Worm (Caenorhabditis elegans) whole organism, L3 larva: ENCODE data around the gene K03H6.5.

Experiments used
- elt-2 ChIP-seq: sonication (generic microtip); optimal IDR thresholded peaks from 2 replicates; lab custom pipeline; 2016; ENCODE audit warnings: missing genetic modification reagents, mild to moderate bottlenecking, missing genetic modification characterization, missing compliant biosample characterization
- elt-3 ChIP-seq, 3 experiments: fragments of 150-350 bp in 1 of 3; sonication (generic microtip) in 2 of 3; optimal IDR thresholded peaks; 2 replicates in 2 of 3; 4 replicates in 1 of 3; lab custom pipeline; 2014 to 2017; ENCODE audit warnings: missing biosample characterization in 3 of 3, missing genetic modification characterization in 3 of 3
- nhr-28 ChIP-seq: fragments of 150-350 bp; optimal IDR thresholded peaks from 2 replicates; lab custom pipeline; 2014; ENCODE audit warnings: missing biosample characterization, missing genetic modification characterization
- nhr-77 ChIP-seq: fragments of 150-350 bp; optimal IDR thresholded peaks from 2 replicates; lab custom pipeline; 2014; ENCODE audit warnings: missing biosample characterization, missing genetic modification characterization
- pqm-1 ChIP-seq: fragments of 150-350 bp; optimal IDR thresholded peaks from 2 replicates; lab custom pipeline; 2017; ENCODE audit warnings: missing biosample characterization, missing genetic modification characterization, inconsistent platforms
- skn-1 ChIP-seq: fragments of 150-350 bp; optimal IDR thresholded peaks from 2 replicates; lab custom pipeline; 2014; ENCODE audit warnings: missing biosample characterization, missing genetic modification characterization
- zag-1 ChIP-seq: fragments of 150-350 bp; optimal IDR thresholded peaks from 2 replicates; lab custom pipeline; 2014; ENCODE audit warnings: missing biosample characterization, missing genetic modification characterization

DNA sequence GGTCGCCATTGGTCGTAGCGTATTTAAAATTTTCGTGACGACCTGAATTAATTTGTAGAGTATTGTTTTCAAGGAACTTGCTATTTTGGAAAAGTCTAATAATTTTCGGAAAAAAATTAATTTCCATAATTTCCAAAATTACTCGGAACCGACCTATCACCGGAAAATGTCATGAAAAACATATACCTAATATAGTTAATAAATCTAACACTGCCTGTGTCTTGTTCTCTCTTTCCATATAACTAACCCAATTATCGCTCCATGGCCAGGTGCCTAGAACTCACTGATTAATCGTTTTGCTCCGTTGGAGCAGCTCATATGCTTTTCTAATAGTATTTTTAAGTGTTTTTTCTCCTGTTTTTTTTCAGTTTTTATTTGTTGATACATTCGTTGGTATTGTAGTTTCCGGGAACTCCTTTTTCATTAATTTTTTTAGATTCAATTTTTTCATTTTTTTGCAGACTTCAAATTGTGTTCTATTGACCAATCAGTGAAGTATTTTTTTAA, 51.2 kb downstream of the K03H6.5 start, which contains the start of gene Y77E11A.16:
- TF ChIP-seq elt-3 (tag; optimal IDR thresholded peaks at IDR 0.05; lab: Kevin White, UChicago) (no peak), elt-2 (tag; lab: Kevin White, UChicago) (no peak), pqm-1 (tag; lab: Kevin White, UChicago) (no peak), skn-1 (tag; lab: Kevin White, UChicago) (no peak), zag-1 (tag; lab: Kevin White, UChicago) (no peak), nhr-77 (no peak), nhr-28 (no peak)
